Worm (Caenorhabditis elegans) whole organism, late embryonic: ENCODE results near the gene F17E9.4.

Experiments
- C08G9.2 ChIP-seq: sonication (generic microtip); optimal IDR thresholded peaks from 2 replicates; lab custom pipeline; 2016; ENCODE audit warnings: mild to moderate bottlenecking, missing genetic modification characterization, moderate library complexity, missing compliant biosample characterization
- C38D4.7 ChIP-seq: fragments of 200-800 bp; sonication (Bioruptor generic); optimal IDR thresholded peaks from 2 replicates; lab custom pipeline; 2018; ENCODE audit warnings: mild to moderate bottlenecking, missing genetic modification characterization, moderate library complexity, missing compliant biosample characterization
- K09A11.1 ChIP-seq: sonication (generic microtip); optimal IDR thresholded peaks from 2 replicates; lab custom pipeline; 2017; ENCODE audit warnings: antibody characterized with exemption, mild to moderate bottlenecking, missing genetic modification characterization, missing compliant biosample characterization; ENCODE audit not compliant: insufficient read depth
- Y22D7AL.16 ChIP-seq: sonication (generic microtip); optimal IDR thresholded peaks from 2 replicates; lab custom pipeline; 2016; ENCODE audit warnings: missing genetic modification characterization, missing compliant biosample characterization
- ahr-1 ChIP-seq: sonication (generic microtip); optimal IDR thresholded peaks from 2 replicates; lab custom pipeline; 2016; ENCODE audit warnings: missing genetic modification characterization, missing compliant biosample characterization
- ceh-14 ChIP-seq: sonication (generic microtip); optimal IDR thresholded peaks from 2 replicates; lab custom pipeline; 2016; ENCODE audit warnings: missing genotype, missing genetic modification characterization, missing compliant biosample characterization
- ceh-19 ChIP-seq: fragments of 200-800 bp; sonication (Bioruptor generic); optimal IDR thresholded peaks from 2 replicates; lab custom pipeline; 2018; ENCODE audit warnings: mild to moderate bottlenecking, missing genetic modification characterization, missing compliant biosample characterization
- ceh-2 ChIP-seq: sonication (generic microtip); optimal IDR thresholded peaks from 2 replicates; lab custom pipeline; 2016; ENCODE audit warnings: missing genotype, missing genetic modification characterization, missing compliant biosample characterization
- ceh-22 ChIP-seq: sonication (generic microtip); optimal IDR thresholded peaks from 2 replicates; lab custom pipeline; 2017; ENCODE audit warnings: missing biosample characterization, missing genetic modification characterization
- ceh-24 ChIP-seq: sonication (generic microtip); optimal IDR thresholded peaks from 2 replicates; lab custom pipeline; 2016; ENCODE audit warnings: mild to moderate bottlenecking, missing genetic modification characterization, missing compliant biosample characterization
- ceh-30 ChIP-seq: fragments of 150-350 bp; optimal IDR thresholded peaks from 2 replicates; lab custom pipeline; 2014; ENCODE audit warnings: missing biosample characterization, missing genetic modification characterization
- ceh-48 ChIP-seq: sonication (generic microtip); optimal IDR thresholded peaks from 2 replicates; lab custom pipeline; 2016; ENCODE audit warnings: missing genetic modification characterization, inconsistent platforms, missing compliant biosample characterization
- ceh-9 ChIP-seq: sonication (generic microtip); optimal IDR thresholded peaks from 2 replicates; lab custom pipeline; 2016; ENCODE audit warnings: mild to moderate bottlenecking, missing genetic modification characterization, inconsistent platforms, missing compliant biosample characterization
- dve-1 ChIP-seq: sonication (generic microtip); optimal IDR thresholded peaks from 2 replicates; lab custom pipeline; 2017; ENCODE audit warnings: antibody characterized with exemption, mild to moderate bottlenecking, missing genetic modification characterization, missing compliant biosample characterization
- fkh-6 ChIP-seq: sonication (generic microtip); optimal IDR thresholded peaks from 2 replicates; lab custom pipeline; 2016; ENCODE audit warnings: missing genetic modification characterization, missing compliant biosample characterization
- hlh-13 ChIP-seq: fragments of 200-800 bp; sonication (Bioruptor generic); optimal IDR thresholded peaks from 2 replicates; lab custom pipeline; 2018; ENCODE audit warnings: mild to moderate bottlenecking, missing genetic modification characterization, missing compliant biosample characterization
- hlh-30 ChIP-seq: sonication (generic microtip); optimal IDR thresholded peaks from 2 replicates; lab custom pipeline; 2017; ENCODE audit warnings: antibody characterized with exemption, missing genetic modification characterization, missing compliant biosample characterization; ENCODE audit not compliant: insufficient read depth
- hlh-6 ChIP-seq: sonication (generic microtip); optimal IDR thresholded peaks from 2 replicates; lab custom pipeline; 2016; ENCODE audit warnings: missing genotype, missing genetic modification characterization, missing compliant biosample characterization
- hlh-8 ChIP-seq: sonication (generic microtip); optimal IDR thresholded peaks from 2 replicates; lab custom pipeline; 2016; ENCODE audit warnings: missing genotype, missing genetic modification characterization, missing compliant biosample characterization
- mec-3 ChIP-seq: sonication (generic microtip); optimal IDR thresholded peaks from 2 replicates; lab custom pipeline; 2016; ENCODE audit warnings: borderline replicate concordance, missing genetic modification characterization, missing compliant biosample characterization
- nhr-232 ChIP-seq: sonication (generic microtip); optimal IDR thresholded peaks from 2 replicates; lab custom pipeline; 2016; ENCODE audit warnings: missing genetic modification characterization, missing compliant biosample characterization
- npax-4 ChIP-seq: sonication (generic microtip); optimal IDR thresholded peaks from 2 replicates; lab custom pipeline; 2016; ENCODE audit warnings: missing genetic modification characterization, missing compliant biosample characterization
- odd-2 ChIP-seq: sonication (generic microtip); optimal IDR thresholded peaks from 2 replicates; lab custom pipeline; 2017; ENCODE audit warnings: antibody characterized with exemption, mild to moderate bottlenecking, missing genetic modification characterization, missing compliant biosample characterization
- pax-1 ChIP-seq: fragments of 150-350 bp; optimal IDR thresholded peaks from 2 replicates; lab custom pipeline; 2014; ENCODE audit warnings: missing biosample characterization, missing genetic modification characterization
- pha-2 ChIP-seq: sonication (generic microtip); optimal IDR thresholded peaks from 2 replicates; lab custom pipeline; 2017; ENCODE audit warnings: mild to moderate bottlenecking, missing genetic modification characterization, missing compliant biosample characterization
- syd-9 ChIP-seq: sonication (generic microtip); optimal IDR thresholded peaks from 2 replicates; lab custom pipeline; 2016; ENCODE audit warnings: mild to moderate bottlenecking, missing genetic modification characterization, moderate library complexity, missing compliant biosample characterization
- tbx-2 ChIP-seq: sonication (generic microtip); optimal IDR thresholded peaks from 2 replicates; lab custom pipeline; 2016; ENCODE audit warnings: missing genetic modification characterization, missing compliant biosample characterization
- tbx-7 ChIP-seq: sonication (generic microtip); optimal IDR thresholded peaks from 2 replicates; lab custom pipeline; 2016; ENCODE audit warnings: missing genotype, missing genetic modification characterization, missing compliant biosample characterization
- ttx-3 ChIP-seq: sonication (generic microtip); optimal IDR thresholded peaks from 2 replicates; lab custom pipeline; 2016; ENCODE audit warnings: missing genetic modification reagents, missing genetic modification characterization, missing compliant biosample characterization
- unc-3 ChIP-seq, 2 experiments: fragments of 200-800 bp in 1 of 2; sonication (Bioruptor generic) in 1 of 2; sonication (generic microtip) in 1 of 2; conservative IDR thresholded peaks in 1 of 2; optimal IDR thresholded peaks in 1 of 2; 2 replicates each; pipeline versions ENCODE4 v1.3.6 to Lab custom; 2016 to 2022; ENCODE audit warnings: missing compliant biosample characterization in 2 of 2, missing genetic modification characterization in 2 of 2, missing genetic modification reagents in 1 of 2
- unc-86 ChIP-seq: sonication (generic microtip); optimal IDR thresholded peaks from 2 replicates; lab custom pipeline; 2016; ENCODE audit warnings: missing genetic modification characterization, missing compliant biosample characterization
- zip-5 ChIP-seq: sonication (generic microtip); optimal IDR thresholded peaks from 2 replicates; lab custom pipeline; 2016; ENCODE audit warnings: missing genetic modification characterization, missing compliant biosample characterization

The F17E9.4 gene

DNA sequence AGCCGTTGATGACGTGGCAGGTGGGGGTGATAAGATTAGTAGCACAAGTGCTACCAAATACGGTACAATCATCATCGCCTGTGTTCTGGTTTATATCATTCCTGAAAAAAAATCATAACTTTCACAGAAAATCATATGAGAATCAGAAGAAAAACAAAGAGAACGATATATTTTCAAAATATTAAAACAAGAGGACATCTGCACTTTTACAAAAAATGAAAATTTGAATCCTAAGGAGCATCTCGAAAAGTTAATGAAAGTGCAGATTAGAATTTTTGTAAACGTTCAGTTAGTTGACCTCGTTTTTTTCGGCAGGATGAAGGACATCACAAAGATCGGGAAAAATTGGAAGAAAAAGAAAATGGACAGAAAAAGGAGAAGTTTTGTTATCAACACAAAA lies 35.3 kb upstream of the F17E9.4 start, which contains the start of gene F35H10.10:
TSS of gene F35H10.10 (minus strand) at position 101 of the 400 bp plus-strand sequence.
- TF ChIP-seq nhr-232 (tag; lab: Kevin White, UChicago) (no peak), hlh-13 (GFP tag; lab: Kevin White, UChicago) (no peak), tbx-2 (no peak), pha-2 (no peak), mec-3 (tag; lab: Kevin White, UChicago) (no peak), tbx-7 (tag; lab: Kevin White, UChicago) (no peak), hlh-30 (tag; lab: Kevin White, UChicago) (no peak), ceh-30 (tag; lab: Kevin White, UChicago) (no peak)

DNA sequence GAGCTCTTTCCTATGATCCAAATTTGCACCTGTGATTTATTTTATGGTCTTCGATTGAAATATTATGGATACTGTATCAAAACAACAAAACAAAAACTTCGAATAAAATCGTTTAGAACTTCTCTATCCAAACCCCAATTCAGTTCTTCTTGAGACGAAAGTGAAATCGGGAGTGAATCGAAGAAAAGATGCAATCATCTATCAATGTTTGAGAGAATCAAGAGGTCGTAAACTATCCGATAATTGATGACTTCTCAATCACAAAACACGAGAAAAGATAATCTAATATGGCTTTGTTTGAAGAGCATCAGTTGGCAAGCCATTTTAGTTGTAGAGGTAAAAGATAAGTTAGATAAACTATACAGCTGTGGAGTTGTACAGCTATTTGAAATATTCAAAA lies 30.4 kb upstream of the F17E9.4 start:
- TF ChIP-seq ceh-22 (no peak), ceh-19 (no peak), hlh-13 (GFP tag; lab: Kevin White, UChicago) (no peak), C38D4.7 (GFP tag; lab: Kevin White, UChicago) (no peak)

DNA sequence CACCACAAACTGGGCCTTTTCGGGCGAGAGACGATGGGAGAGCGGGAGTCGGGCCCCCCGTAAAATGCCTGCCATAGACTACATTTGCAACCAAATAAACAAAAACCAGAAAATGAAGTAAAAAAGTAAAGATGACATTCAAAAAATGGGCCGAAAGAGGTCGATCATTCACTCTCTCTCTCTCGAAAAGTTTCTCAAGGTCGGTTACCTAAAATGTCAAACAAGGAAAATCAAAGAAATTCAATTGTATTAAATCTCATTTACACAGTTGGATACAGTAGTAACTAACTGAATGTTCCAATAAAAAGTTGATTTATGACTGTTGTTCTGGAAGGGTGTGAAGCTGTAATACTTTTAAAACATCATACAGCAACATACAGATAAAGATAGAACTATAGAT lies 29.4 kb upstream of the F17E9.4 start:
- TF ChIP-seq ttx-3 (tag; lab: Kevin White, UChicago), result no peak
- no peak for TF ChIP-seq hlh-8
- no peak for TF ChIP-seq ceh-14 (tag; lab: Kevin White, UChicago)
- no peak for TF ChIP-seq pax-1 (tag; lab: Kevin White, UChicago)
- no peak for TF ChIP-seq odd-2 (tag; lab: Kevin White, UChicago)
- TF ChIP-seq, all 69 proteins: peak for 0

DNA sequence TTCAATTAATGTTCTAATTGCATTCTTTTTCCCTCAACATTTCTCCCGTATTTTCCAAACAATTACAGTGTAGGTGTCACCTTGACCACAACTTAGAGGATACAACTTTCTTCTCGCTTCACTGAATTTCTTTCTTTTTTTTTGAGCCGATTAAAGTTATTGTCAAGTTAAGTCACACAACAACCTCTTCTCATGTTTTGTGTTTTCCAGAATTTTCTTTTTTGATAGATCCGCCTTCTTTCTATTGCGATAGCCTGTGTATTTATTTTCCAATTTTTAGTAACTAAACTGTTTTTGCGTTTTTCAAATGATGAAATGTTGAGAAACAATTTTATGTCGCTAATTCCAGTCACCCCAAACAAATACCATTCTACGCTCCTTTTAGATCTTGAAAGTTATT lies 22.5 kb upstream of the F17E9.4 start, which contains the start of gene F35H10.3:
TSS of gene F35H10.3 (plus strand) at position 301 of the 400 bp plus-strand sequence.
- no peak for TF ChIP-seq mec-3 (tag; lab: Kevin White, UChicago)
- no peak for TF ChIP-seq K09A11.1 (tag; lab: Kevin White, UChicago)
- TF ChIP-seq ceh-48, result no peak
- TF ChIP-seq unc-3 (GFP tag; conservative IDR thresholded peaks at IDR 0.05; lab: Robert Waterston, UW), result no peak
- TF ChIP-seq unc-3 (tag; optimal IDR thresholded peaks at IDR 0.05; lab: Kevin White, UChicago), result no peak
- TF ChIP-seq hlh-6 (tag; lab: Kevin White, UChicago), result no peak

DNA sequence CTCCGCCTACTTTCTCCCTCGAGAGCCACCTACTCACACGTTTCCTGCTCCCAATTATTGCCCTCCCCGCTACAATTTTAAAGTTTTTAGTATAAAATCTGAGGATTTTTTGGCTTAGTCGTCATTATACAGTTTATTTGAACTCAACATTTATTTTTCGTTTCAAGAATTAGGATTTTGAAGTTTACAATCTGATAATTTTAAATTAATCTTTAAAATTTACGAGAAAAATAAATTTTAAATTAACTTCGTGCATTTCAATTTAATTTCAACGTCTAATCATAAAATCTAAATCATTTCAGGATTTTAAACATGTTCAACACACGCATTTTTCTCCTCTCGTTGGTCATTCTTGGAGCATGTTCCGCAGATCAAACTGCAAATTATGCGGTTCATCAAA lies 19.3 kb upstream of the F17E9.4 start, which contains the start of gene F35H10.2:
TSS of gene F35H10.2 (plus strand) at position 301 of the 400 bp plus-strand sequence.
- no peak for TF ChIP-seq ceh-22
- TF ChIP-seq hlh-13 (GFP tag; lab: Kevin White, UChicago), result no peak
- TF ChIP-seq npax-4 (tag; lab: Kevin White, UChicago), result no peak
- TF ChIP-seq tbx-2, result no peak
- TF ChIP-seq ceh-30 (tag; lab: Kevin White, UChicago), result no peak

DNA sequence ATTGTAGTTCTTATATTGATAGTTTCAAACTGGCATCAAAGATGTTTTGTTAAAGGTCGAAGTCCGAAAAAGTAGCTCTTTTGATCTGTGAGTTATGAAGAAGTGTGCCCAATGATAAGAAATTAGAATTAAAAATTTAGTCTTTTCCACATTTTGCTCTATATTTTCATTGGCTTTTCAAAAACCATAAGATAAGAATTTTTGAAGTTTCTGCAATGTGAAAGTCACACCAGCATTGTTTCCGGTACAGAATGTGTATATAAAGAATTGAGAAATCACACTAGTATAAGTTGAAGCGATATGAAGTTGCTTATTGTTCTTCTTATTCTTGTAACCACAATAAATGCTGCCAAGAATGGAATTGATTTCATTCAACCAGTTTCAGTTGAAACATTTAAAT lies 15.6 kb upstream of the F17E9.4 start, which contains the start of gene lys-10:
TSS of gene lys-10 (plus strand) at position 301 of the 400 bp plus-strand sequence.
- TF ChIP-seq fkh-6 (tag; lab: Kevin White, UChicago) (no peak), syd-9 (no peak), mec-3 (tag; lab: Kevin White, UChicago) (no peak), ceh-24 (tag; lab: Kevin White, UChicago) (no peak), ceh-9 (tag; lab: Kevin White, UChicago) (no peak), unc-3 (GFP tag; conservative IDR thresholded peaks at IDR 0.05; lab: Robert Waterston, UW) (no peak), unc-3 (tag; optimal IDR thresholded peaks at IDR 0.05; lab: Kevin White, UChicago) (no peak), hlh-13 (GFP tag; lab: Kevin White, UChicago) (no peak), unc-86 (tag; lab: Kevin White, UChicago) (no peak), zip-5 (tag; lab: Kevin White, UChicago) (no peak), Y22D7AL.16 (tag; lab: Kevin White, UChicago) (no peak), ceh-2 (tag; lab: Kevin White, UChicago) (no peak), C38D4.7 (GFP tag; lab: Kevin White, UChicago) (no peak), C08G9.2 (no peak), ahr-1 (tag; lab: Kevin White, UChicago) (no peak), tbx-7 (tag; lab: Kevin White, UChicago) (no peak), dve-1 (tag; lab: Kevin White, UChicago) (no peak)
